Fruit fly (Drosophila melanogaster): ENCODE measurements around the gene CG2200.

The CG2200 gene

dm6 chrX:13088025-13088805 is 5.9 kb upstream of the CG2200 start:
- TF ChIP-seq Xrp1 (GFP tag; IDR thresholded peaks at IDR 0.05) (no peak), CG7839 (tag; optimal IDR thresholded peaks at IDR 0.05) (peak; percentile 51), CG32767 (GFP tag; IDR thresholded peaks at IDR 0.05) (no peak), BEAF-32 (GFP tag; optimal IDR thresholded peaks at IDR 0.05) (no peak), CG3281 (GFP tag; optimal IDR thresholded peaks at IDR 0.05) (peak; percentile 31), ewg (GFP tag; optimal IDR thresholded peaks at IDR 0.05) (no peak), CG10462 (GFP tag; optimal IDR thresholded peaks at IDR 0.05) (no peak), CG16779 (GFP tag; IDR thresholded peaks at IDR 0.05) (no peak), TFAM (GFP tag; optimal IDR thresholded peaks at IDR 0.05) (no peak), pzg (GFP tag; optimal IDR thresholded peaks at IDR 0.05) (no peak), HLH3B (GFP tag; IDR thresholded peaks at IDR 0.05) (0 out of 2 replicates have a peak, but pooled peaks have one; percentile 4), eyg (GFP tag; optimal IDR thresholded peaks at IDR 0.05) (no peak), CG7271 (tag; optimal IDR thresholded peaks at IDR 0.05) (no peak), CG2199 (GFP tag; IDR thresholded peaks at IDR 0.05) (no peak; the same call in 2 of the 3 replicates), psq (GFP tag; optimal IDR thresholded peaks at IDR 0.05) (no peak), Poxn (GFP tag; IDR thresholded peaks at IDR 0.05) (no peak), CG5245 (GFP tag; optimal IDR thresholded peaks at IDR 0.05) (no peak), zen2 (GFP tag; IDR thresholded peaks at IDR 0.05; ENCODE audit: partially characterized antibody) (no peak), unpg (GFP tag; optimal IDR thresholded peaks at IDR 0.05) (peak; percentile 23), danr (GFP tag; IDR thresholded peaks at IDR 0.05) (no peak), gcm (GFP tag; optimal IDR thresholded peaks at IDR 0.05) (no peak), cas (GFP tag; IDR thresholded peaks at IDR 0.05) (no peak), ash1 (GFP tag; optimal IDR thresholded peaks at IDR 0.05) (no peak), D19A (tag; optimal IDR thresholded peaks at IDR 0.05) (no peak), vnd (GFP tag; IDR thresholded peaks at IDR 0.05; ENCODE audit: partially characterized antibody) (no peak), CG9817 (tag; optimal IDR thresholded peaks at IDR 0.05) (peak; percentile 36), CG4707 (GFP tag; optimal IDR thresholded peaks at IDR 0.05) (peak; percentile 24), CG8089 (GFP tag; optimal IDR thresholded peaks at IDR 0.05) (no peak), CG43689 (GFP tag; IDR thresholded peaks at IDR 0.05) (no peak), Usf (GFP tag; optimal IDR thresholded peaks at IDR 0.05) (no peak), MESR4 (GFP tag; optimal IDR thresholded peaks at IDR 0.05) (no peak), kay (GFP tag; optimal IDR thresholded peaks at IDR 0.05) (no peak), CG15514 (GFP tag; optimal IDR thresholded peaks at IDR 0.05) (no peak), CG2678 (tag; optimal IDR thresholded peaks at IDR 0.05) (peak; percentile 52), Ets97D (GFP tag; optimal IDR thresholded peaks at IDR 0.05) (no peak), NC2α (GFP tag; optimal IDR thresholded peaks at IDR 0.05) (no peak), CG1233 (GFP tag; optimal IDR thresholded peaks at IDR 0.05) (no peak), aop (GFP tag; IDR thresholded peaks at IDR 0.05) (no peak), CG10147 (GFP tag; optimal IDR thresholded peaks at IDR 0.05) (no peak), gsb (GFP tag; IDR thresholded peaks at IDR 0.05) (no peak), lmd (GFP tag; IDR thresholded peaks at IDR 0.05) (no peak), br (optimal IDR thresholded peaks at IDR 0.05) (no peak), hbn (GFP tag; IDR thresholded peaks at IDR 0.05; ENCODE audit: partially characterized antibody) (no peak), wdn (GFP tag; IDR thresholded peaks at IDR 0.05) (no peak), CG2875 (GFP tag; optimal IDR thresholded peaks at IDR 0.05) (no peak), CG31365 (tag; optimal IDR thresholded peaks at IDR 0.05) (peak; percentile 20), dati (GFP tag; IDR thresholded peaks at IDR 0.05) (no peak), grn (GFP tag; optimal IDR thresholded peaks at IDR 0.05) (peak; percentile 81), dmrt11E (tag; optimal IDR thresholded peaks at IDR 0.05) (no peak), CG30431 (GFP tag; optimal IDR thresholded peaks at IDR 0.05) (no peak)

Data from whole organism, embryonic.